Fruit fly (Drosophila melanogaster) whole organism, embryonic: ENCODE results near the gene Atac2.
A peak's percentile ranks its signal among the peaks of the same experiment; 100 is the strongest.

Experiments
- Adf1 ChIP-seq: fragments of 200-800 bp; sonication (Bioruptor generic); IDR thresholded peaks from 2 replicates; pipeline ENCODE4 v1.3.6; 2022; ENCODE audit warnings: missing biosample characterization, missing genetic modification characterization
- Awh ChIP-seq: fragments of 200-800 bp; sonication (Bioruptor generic); IDR thresholded peaks from 2 replicates; pipeline ENCODE4, ENCODE4 v1.3.6; 2022; ENCODE audit warnings: missing biosample characterization, missing genetic modification characterization
- B-H1 ChIP-seq: fragments of 200-800 bp; sonication (Bioruptor generic); IDR thresholded peaks from 3 replicates; pipeline ENCODE4 v1.3.6; 2022; ENCODE audit warnings: missing biosample characterization, missing genetic modification characterization
- B-H2 ChIP-seq: fragments of 200-800 bp; sonication (Bioruptor generic); optimal IDR thresholded peaks from 2 replicates; lab custom pipeline; 2018; ENCODE audit warnings: missing biosample characterization, mild to moderate bottlenecking, missing genetic modification characterization
- CG10267 ChIP-seq: fragments of 200-800 bp; sonication (Bioruptor generic); optimal IDR thresholded peaks from 2 replicates; lab custom pipeline; 2018; ENCODE audit warnings: missing biosample characterization, mild to moderate bottlenecking, missing genetic modification characterization, moderate library complexity
- CG10979 ChIP-seq: fragments of 200-800 bp; sonication (Bioruptor generic); optimal IDR thresholded peaks from 2 replicates; lab custom pipeline; 2018; ENCODE audit warnings: missing biosample characterization, mild to moderate bottlenecking, missing genetic modification characterization, moderate library complexity
- CG11247 ChIP-seq: fragments of 200-800 bp; sonication (Bioruptor generic); IDR thresholded peaks from 2 replicates; pipeline ENCODE4 v1.3.6; 2022; ENCODE audit warnings: missing biosample characterization, missing genetic modification characterization
- CG13296 ChIP-seq: fragments of 200-800 bp; sonication (Bioruptor generic); optimal IDR thresholded peaks from 3 replicates; lab custom pipeline; 2018; ENCODE audit warnings: missing biosample characterization, mild to moderate bottlenecking, missing genetic modification characterization
- CG14441 ChIP-seq: fragments of 200-800 bp; sonication (Bioruptor generic); IDR thresholded peaks from 2 replicates; pipeline ENCODE4 v1.3.6; 2022; ENCODE audit warnings: missing biosample characterization, missing genetic modification characterization
- CG15269 ChIP-seq: fragments of 200-800 bp; sonication (Bioruptor generic); optimal IDR thresholded peaks from 2 replicates; lab custom pipeline; 2018; ENCODE audit warnings: missing biosample characterization, mild to moderate bottlenecking, missing genetic modification characterization, moderate library complexity
- CG17359 ChIP-seq: fragments of 200-800 bp; sonication (Bioruptor generic); optimal IDR thresholded peaks from 3 replicates; lab custom pipeline; 2018; ENCODE audit warnings: missing biosample characterization, mild to moderate bottlenecking, missing genetic modification characterization, moderate library complexity
- CG18764 ChIP-seq: fragments of 200-800 bp; sonication (Bioruptor generic); optimal IDR thresholded peaks from 3 replicates; lab custom pipeline; 2016; ENCODE audit warnings: missing biosample characterization, missing genetic modification characterization
- CG34376 ChIP-seq: fragments of 200-800 bp; sonication (Bioruptor generic); optimal IDR thresholded peaks from 2 replicates; lab custom pipeline; 2018; ENCODE audit warnings: missing biosample characterization, mild to moderate bottlenecking, missing genetic modification characterization
- CG7357 ChIP-seq: fragments of 200-800 bp; sonication (Bioruptor generic); IDR thresholded peaks from 3 replicates; pipeline ENCODE4 v1.3.6; 2022; ENCODE audit warnings: missing biosample characterization, missing genetic modification characterization
- CG7372 ChIP-seq: fragments of 200-800 bp; sonication (Bioruptor generic); IDR thresholded peaks from 2 replicates; pipeline ENCODE4 v1.3.6; 2022; ENCODE audit warnings: missing biosample characterization, missing genetic modification characterization
- Doc2 ChIP-seq: fragments of 200-800 bp; sonication (Bioruptor generic); IDR thresholded peaks from 2 replicates; pipeline ENCODE4 v1.3.6; 2022; ENCODE audit warnings: missing biosample characterization, missing genetic modification characterization
- Ets65A ChIP-seq: fragments of 200-800 bp; sonication (Bioruptor generic); peaks from one replicate; lab custom pipeline; 2016; ENCODE audit warnings: missing biosample characterization, missing genetic modification characterization
- Hand ChIP-seq: fragments of 200-800 bp; sonication (Bioruptor generic); optimal IDR thresholded peaks from 2 replicates; lab custom pipeline; 2017; ENCODE audit warnings: mild to moderate bottlenecking, missing biosample characterization, missing genetic modification reagents, missing genetic modification characterization
- HmgD ChIP-seq: fragments of 200-800 bp; sonication (Bioruptor generic); optimal IDR thresholded peaks from 3 replicates; lab custom pipeline; 2016; ENCODE audit warnings: missing biosample characterization, missing genetic modification characterization
- HmgZ ChIP-seq: fragments of 200-800 bp; sonication (Bioruptor generic); optimal IDR thresholded peaks from 2 replicates; lab custom pipeline; 2018; ENCODE audit warnings: missing biosample characterization, mild to moderate bottlenecking, missing genetic modification characterization
- Hmr ChIP-seq: fragments of 200-800 bp; sonication (Bioruptor generic); optimal IDR thresholded peaks from 3 replicates; lab custom pipeline; 2017; ENCODE audit warnings: mild to moderate bottlenecking, missing biosample characterization, missing genetic modification reagents, missing genetic modification characterization
- Hr3 ChIP-seq: fragments of 200-800 bp; sonication (Bioruptor generic); optimal IDR thresholded peaks from 3 replicates; lab custom pipeline; 2016; ENCODE audit warnings: missing biosample characterization, missing genetic modification characterization
- Hr51 ChIP-seq, 2 experiments: fragments of 200-800 bp; sonication (Bioruptor generic); optimal IDR thresholded peaks; 2 replicates in 1 of 2; 3 replicates in 1 of 2; lab custom pipeline; 2016 to 2018; ENCODE audit warnings: missing biosample characterization in 2 of 2, missing genetic modification characterization in 2 of 2, mild to moderate bottlenecking in 1 of 2, moderate library complexity in 1 of 2
- Hsf ChIP-seq: fragments of 200-800 bp; sonication (Bioruptor generic); optimal IDR thresholded peaks from 3 replicates; lab custom pipeline; 2016; ENCODE audit warnings: missing biosample characterization, missing genetic modification characterization
- Mrtf ChIP-seq: fragments of 200-800 bp; sonication (Bioruptor generic); IDR thresholded peaks from 3 replicates; pipeline ENCODE4 v1.3.6; 2022; ENCODE audit warnings: missing biosample characterization, missing genetic modification characterization
- Rx ChIP-seq: fragments of 200-800 bp; sonication (Bioruptor generic); IDR thresholded peaks from 2 replicates; pipeline ENCODE4 v1.3.6; 2022; ENCODE audit warnings: missing biosample characterization, missing genetic modification characterization
- Spps ChIP-seq: fragments of 200-800 bp; sonication (Bioruptor generic); optimal IDR thresholded peaks from 2 replicates; lab custom pipeline; 2018; ENCODE audit warnings: missing biosample characterization, mild to moderate bottlenecking, missing genetic modification characterization
- abd-A ChIP-seq: fragments of 200-800 bp; sonication (Bioruptor generic); optimal IDR thresholded peaks from 3 replicates; lab custom pipeline; 2019; ENCODE audit warnings: missing biosample characterization, mild to moderate bottlenecking, missing genetic modification characterization, moderate library complexity
- bcd ChIP-seq: fragments of 200-800 bp; sonication (Bioruptor generic); optimal IDR thresholded peaks from 2 replicates; lab custom pipeline; 2017; ENCODE audit warnings: missing biosample characterization, mild to moderate bottlenecking, missing genetic modification characterization
- cad ChIP-seq: fragments of >200 bp; optimal IDR thresholded peaks from 2 replicates; lab custom pipeline; 2017; ENCODE audit warnings: missing biosample characterization, missing genetic modification characterization
- dpn ChIP-seq, 2 experiments: fragments of 200-800 bp; sonication (Bioruptor generic); optimal IDR thresholded peaks; 3 replicates each; lab custom pipeline; 2016; ENCODE audit warnings: missing biosample characterization in 2 of 2, missing genetic modification characterization in 2 of 2
- esg ChIP-seq: fragments of 200-800 bp; sonication (Bioruptor generic); conservative IDR thresholded peaks from 2 replicates; pipeline ENCODE4 v1.3.6; 2022; ENCODE audit warnings: missing biosample characterization, missing genetic modification characterization
- exex ChIP-seq: fragments of 200-800 bp; sonication (Bioruptor generic); optimal IDR thresholded peaks from 4 replicates; lab custom pipeline; 2018; ENCODE audit warnings: missing biosample characterization, mild to moderate bottlenecking, missing genetic modification characterization, moderate library complexity
- fd102C ChIP-seq: fragments of 200-800 bp; sonication (Bioruptor generic); optimal IDR thresholded peaks from 2 replicates; lab custom pipeline; 2018; ENCODE audit warnings: missing biosample characterization, mild to moderate bottlenecking, missing genetic modification characterization, moderate library complexity
- fd96Cb ChIP-seq: fragments of 200-800 bp; sonication (Bioruptor generic); optimal IDR thresholded peaks from 2 replicates; lab custom pipeline; 2018; ENCODE audit warnings: missing biosample characterization, mild to moderate bottlenecking, missing genetic modification characterization, moderate library complexity
- gro ChIP-seq: fragments of 200-800 bp; sonication (Bioruptor generic); optimal IDR thresholded peaks from 2 replicates; lab custom pipeline; 2016; ENCODE audit warnings: missing biosample characterization, missing genetic modification characterization
- gt ChIP-seq: fragments of 200-800 bp; sonication (Bioruptor generic); IDR thresholded peaks from 2 replicates; pipeline ENCODE4 v1.3.6; 2022; ENCODE audit warnings: missing biosample characterization, missing genetic modification characterization
- luna ChIP-seq: fragments of 200-800 bp; sonication (Bioruptor generic); optimal IDR thresholded peaks from 2 replicates; lab custom pipeline; 2016; ENCODE audit warnings: missing biosample characterization, missing genetic modification characterization
- mld ChIP-seq: fragments of 200-800 bp; sonication (Bioruptor generic); IDR thresholded peaks from 3 replicates; pipeline ENCODE4 v1.3.6; 2022; ENCODE audit warnings: missing biosample characterization, missing genetic modification characterization; ENCODE audit not compliant: partially characterized antibody
- oc ChIP-seq: fragments of 200-800 bp; sonication (Bioruptor generic); optimal IDR thresholded peaks from 2 replicates; lab custom pipeline; 2018; ENCODE audit warnings: missing biosample characterization, mild to moderate bottlenecking, missing genetic modification characterization, moderate library complexity
- org-1 ChIP-seq: fragments of 200-800 bp; sonication (Bioruptor generic); optimal IDR thresholded peaks from 2 replicates; lab custom pipeline; 2017; ENCODE audit warnings: missing biosample characterization, missing genetic modification characterization
- otp ChIP-seq: fragments of 200-800 bp; sonication (Bioruptor generic); IDR thresholded peaks from 3 replicates; pipeline ENCODE4, ENCODE4 v1.3.6; 2022; ENCODE audit warnings: missing biosample characterization, missing genetic modification characterization
- prd ChIP-seq, 3 experiments: fragments of >200 bp in 2 of 3; fragments of 200-800 bp in 1 of 3; sonication (Bioruptor generic) in 1 of 3; optimal IDR thresholded peaks in 2 of 3; IDR thresholded peaks in 1 of 3; 2 replicates in 2 of 3; 3 replicates in 1 of 3; pipeline versions ENCODE4 v1.3.6 to Lab custom; 2017 to 2022; ENCODE audit warnings: missing biosample characterization in 1 of 3, missing genetic modification characterization in 1 of 3
- row ChIP-seq: fragments of 200-800 bp; sonication (Bioruptor generic); IDR thresholded peaks from 3 replicates; pipeline ENCODE4 v1.3.6; 2022; ENCODE audit warnings: missing biosample characterization, missing genetic modification characterization
- sr ChIP-seq: fragments of 200-800 bp; sonication (Bioruptor generic); IDR thresholded peaks from 3 replicates; pipeline ENCODE4 v1.3.6; 2022; ENCODE audit warnings: missing biosample characterization, missing genetic modification characterization
- stwl ChIP-seq: fragments of 200-800 bp; sonication (Bioruptor generic); optimal IDR thresholded peaks from 3 replicates; lab custom pipeline; 2018; ENCODE audit warnings: missing biosample characterization, mild to moderate bottlenecking, missing genetic modification characterization, moderate library complexity
- toy ChIP-seq: fragments of 200-800 bp; sonication (Bioruptor generic); IDR thresholded peaks from 2 replicates; pipeline ENCODE4 v1.3.6; 2022; ENCODE audit warnings: missing biosample characterization, missing genetic modification characterization
- vnd ChIP-seq: fragments of 200-800 bp; sonication (Bioruptor generic); IDR thresholded peaks from 3 replicates; pipeline ENCODE4 v1.3.6; 2022; ENCODE audit warnings: missing biosample characterization, missing genetic modification characterization; ENCODE audit not compliant: partially characterized antibody

Gene Atac2

DNA sequence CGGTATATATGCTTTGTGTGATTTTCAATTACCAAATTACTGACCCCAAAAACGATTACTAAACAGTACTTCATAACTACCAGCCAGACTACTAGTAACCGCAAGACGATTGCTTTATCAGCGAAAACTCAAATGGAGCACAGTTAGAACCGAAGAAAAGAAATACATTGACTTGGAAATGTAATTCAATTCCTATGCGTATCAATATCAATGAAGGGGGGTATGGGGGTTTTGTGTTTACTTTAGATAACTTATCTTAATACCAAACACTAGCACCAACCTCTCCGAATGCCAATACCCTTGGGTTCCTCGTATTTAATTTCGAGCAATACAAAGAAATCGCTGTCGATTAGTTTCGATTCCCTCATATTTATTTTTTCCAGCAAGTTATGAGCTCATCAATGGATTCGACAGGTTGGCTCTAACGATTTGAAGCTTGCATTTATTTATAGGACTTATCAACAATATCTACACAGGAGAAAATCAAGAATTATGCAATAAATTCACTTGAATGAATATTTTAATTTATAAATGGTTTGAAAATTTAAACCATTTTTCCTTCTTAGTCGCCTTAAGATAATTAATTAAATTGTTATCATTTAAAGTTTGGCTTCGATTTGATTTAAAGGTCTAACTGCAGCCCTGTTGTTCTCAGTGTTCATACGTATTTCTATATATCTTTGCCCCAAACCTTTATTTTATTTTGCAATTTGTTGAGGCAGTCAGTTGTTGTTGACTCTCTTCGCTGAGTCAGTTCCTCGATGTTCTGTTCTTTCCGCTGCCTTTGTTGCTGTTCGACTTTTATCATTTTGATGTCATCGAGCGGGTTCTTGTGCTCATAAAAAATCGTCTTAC is 9.5 kb upstream of the Atac2 start (continued):
- TF ChIP-seq CG15269 (peak; percentile 86), esg (peak; percentile 66), gro (GFP tag; lab: Kevin White, UChicago) (no peak), Ets65A (GFP tag; lab: Kevin White, UChicago) (peak; percentile 52), Hand (GFP tag; lab: Kevin White, UChicago) (peak; percentile 58), Hr51 (GFP tag; optimal IDR thresholded peaks at IDR 0.05; lab: Kevin White, UChicago) (peak; percentile 59 to 87), CG7372 (peak; percentile 75), Spps (tag; lab: Kevin White, UChicago) (peak; percentile 69), row (GFP tag; lab: Robert Waterston, UW) (peak; percentile 91), dpn (GFP tag; optimal IDR thresholded peaks at IDR 0.05; lab: Kevin White, UChicago) (peak; percentile 63 to 67), Hmr (GFP tag; lab: Kevin White, UChicago) (peak; percentile 86), abd-A (tag; lab: Kevin White, UChicago) (no peak), stwl (tag; lab: Kevin White, UChicago) (no peak), B-H2 (GFP tag; lab: Kevin White, UChicago) (peak; percentile 35), CG11247 (GFP tag; lab: Robert Waterston, UW) (peak; percentile 79), CG17359 (tag; lab: Kevin White, UChicago) (peak; percentile 83), cad (GFP tag; lab: Kevin White, UChicago) (no peak), luna (GFP tag; lab: Kevin White, UChicago) (no peak), bcd (GFP tag; lab: Kevin White, UChicago) (peak; percentile 79), CG7357 (GFP tag; lab: Robert Waterston, UW) (peak; percentile 62; the same call in 2 of the 3 replicates), CG10267 (tag; lab: Kevin White, UChicago) (peak; percentile 77), CG10979 (peak; percentile 83), vnd (no peak), B-H1 (GFP tag; lab: Robert Waterston, UW) (peak; percentile 69), prd (optimal IDR thresholded peaks at IDR 0.05; lab: Kevin White, UChicago) (no peak), prd (GFP tag; IDR thresholded peaks at IDR 0.05; lab: Robert Waterston, UW) (peak; percentile 80), CG14441 (GFP tag; lab: Robert Waterston, UW) (peak; percentile 76), Hr3 (GFP tag; lab: Kevin White, UChicago) (peak; percentile 56), CG13296 (GFP tag; lab: Kevin White, UChicago) (peak; percentile 83), Awh (GFP tag; lab: Robert Waterston, UW) (peak; percentile 52; the same call in 1 of the 2 replicates), gt (GFP tag; lab: Robert Waterston, UW) (no peak), fd102C (GFP tag; lab: Kevin White, UChicago) (no peak), org-1 (GFP tag; lab: Kevin White, UChicago) (peak; percentile 50), fd96Cb (tag; lab: Kevin White, UChicago) (peak; percentile 75), HmgD (no peak), Adf1 (GFP tag; lab: Robert Waterston, UW) (peak; percentile 54; the same call in 1 of the 2 replicates), oc (tag; lab: Kevin White, UChicago) (peak; percentile 56), sr (no peak), Rx (GFP tag; lab: Robert Waterston, UW) (0 out of 2 replicates have a peak, but pooled peaks have one; percentile 20), Doc2 (GFP tag; lab: Robert Waterston, UW) (no peak), Hsf (peak; percentile 62), exex (tag; lab: Kevin White, UChicago) (peak; percentile 97), toy (GFP tag; lab: Robert Waterston, UW) (peak; percentile 39; the same call in 1 of the 2 replicates), Mrtf (GFP tag; lab: Robert Waterston, UW) (peak; percentile 70), HmgZ (tag; lab: Kevin White, UChicago) (peak; percentile 58), otp (GFP tag; lab: Robert Waterston, UW) (0 out of 3 replicates have a peak, but pooled peaks have one; percentile 26), CG34376 (GFP tag; lab: Kevin White, UChicago) (peak; percentile 56), mld (GFP tag; lab: Robert Waterston, UW) (no peak), CG18764 (GFP tag; lab: Kevin White, UChicago) (peak; percentile 50)
